Fruit fly (Drosophila melanogaster) whole organism, embryonic: ENCODE results near the gene CG4293.
A peak's percentile ranks its signal among the peaks of the same experiment; 100 is the strongest.

Experiments
- Antp ChIP-seq: fragments of 200-800 bp; sonication (Bioruptor generic); optimal IDR thresholded peaks from 3 replicates; lab custom pipeline; 2016; ENCODE audit warnings: missing biosample characterization, missing genetic modification characterization
- CG11247 ChIP-seq: fragments of 200-800 bp; sonication (Bioruptor generic); IDR thresholded peaks from 2 replicates; pipeline ENCODE4 v1.3.6; 2022; ENCODE audit warnings: missing biosample characterization, missing genetic modification characterization
- CG11560 ChIP-seq: fragments of 200-800 bp; sonication (Bioruptor generic); IDR thresholded peaks from 3 replicates; pipeline ENCODE4 v1.3.6; 2022; ENCODE audit warnings: missing biosample characterization, missing genetic modification characterization
- CG12071 ChIP-seq: fragments of 200-800 bp; sonication (Bioruptor generic); optimal IDR thresholded peaks from 3 replicates; lab custom pipeline; 2018; ENCODE audit warnings: missing biosample characterization, mild to moderate bottlenecking, missing genetic modification characterization
- CG12219 ChIP-seq: fragments of 200-800 bp; sonication (Bioruptor generic); optimal IDR thresholded peaks from 3 replicates; lab custom pipeline; 2018; ENCODE audit warnings: missing biosample characterization, mild to moderate bottlenecking, missing genetic modification characterization
- CG15011 ChIP-seq: fragments of 200-800 bp; sonication (Bioruptor generic); optimal IDR thresholded peaks from 3 replicates; lab custom pipeline; 2018; ENCODE audit warnings: missing biosample characterization, mild to moderate bottlenecking, missing genetic modification characterization
- CG17359 ChIP-seq: fragments of 200-800 bp; sonication (Bioruptor generic); optimal IDR thresholded peaks from 3 replicates; lab custom pipeline; 2018; ENCODE audit warnings: missing biosample characterization, mild to moderate bottlenecking, missing genetic modification characterization, moderate library complexity
- CG2120 ChIP-seq: fragments of 200-800 bp; sonication (Bioruptor generic); optimal IDR thresholded peaks from 3 replicates; lab custom pipeline; 2016; ENCODE audit warnings: missing biosample characterization, missing genetic modification characterization
- CG6683 ChIP-seq: fragments of 200-800 bp; sonication (Bioruptor generic); optimal IDR thresholded peaks from 2 replicates; lab custom pipeline; 2017; ENCODE audit warnings: missing biosample characterization, mild to moderate bottlenecking, missing genetic modification characterization, missing genetic modification reagents
- CG6813 ChIP-seq: fragments of 200-800 bp; sonication (Bioruptor generic); optimal IDR thresholded peaks from 2 replicates; lab custom pipeline; 2017; ENCODE audit warnings: missing biosample characterization, missing genetic modification characterization, mild to moderate bottlenecking, moderate library complexity, missing genetic modification reagents
- CG6854 ChIP-seq: fragments of 200-800 bp; sonication (Bioruptor generic); optimal IDR thresholded peaks from 3 replicates; lab custom pipeline; 2017; ENCODE audit warnings: missing biosample characterization, mild to moderate bottlenecking, missing genetic modification characterization
- CG7556 ChIP-seq: fragments of 200-800 bp; sonication (Bioruptor generic); optimal IDR thresholded peaks from 2 replicates; lab custom pipeline; 2017; ENCODE audit warnings: missing biosample characterization, mild to moderate bottlenecking, missing genetic modification characterization
- CG7928 ChIP-seq: fragments of 200-800 bp; sonication (Bioruptor generic); optimal IDR thresholded peaks from 2 replicates; lab custom pipeline; 2017; ENCODE audit warnings: missing biosample characterization, mild to moderate bottlenecking, missing genetic modification characterization
- CG8944 ChIP-seq: fragments of 200-800 bp; sonication (Bioruptor generic); optimal IDR thresholded peaks from 3 replicates; lab custom pipeline; 2016; ENCODE audit warnings: missing biosample characterization, missing genetic modification characterization
- CHES-1-like ChIP-seq: fragments of 200-800 bp; sonication (Bioruptor generic); optimal IDR thresholded peaks from 2 replicates; lab custom pipeline; 2016; ENCODE audit warnings: missing biosample characterization, missing genetic modification characterization
- Dbx ChIP-seq: fragments of 200-800 bp; sonication (Bioruptor generic); IDR thresholded peaks from 3 replicates; pipeline ENCODE4 v1.3.6; 2022; ENCODE audit warnings: missing biosample characterization, missing genetic modification characterization
- Drgx ChIP-seq: fragments of 200-800 bp; sonication (Bioruptor generic); IDR thresholded peaks from 2 replicates; pipeline ENCODE4 v1.3.6; 2022; ENCODE audit warnings: missing biosample characterization, missing genetic modification characterization
- Hr39 ChIP-seq: fragments of >200 bp; optimal IDR thresholded peaks from 2 replicates; lab custom pipeline; 2017
- Hsf ChIP-seq: fragments of 200-800 bp; sonication (Bioruptor generic); optimal IDR thresholded peaks from 3 replicates; lab custom pipeline; 2016; ENCODE audit warnings: missing biosample characterization, missing genetic modification characterization
- Meics ChIP-seq: fragments of 200-800 bp; sonication (Bioruptor generic); optimal IDR thresholded peaks from 2 replicates; lab custom pipeline; 2017; ENCODE audit warnings: missing biosample characterization, mild to moderate bottlenecking, missing genetic modification characterization
- Ravus ChIP-seq: fragments of 200-800 bp; sonication (Bioruptor generic); IDR thresholded peaks from 2 replicates; pipeline ENCODE4 v1.3.6; 2022; ENCODE audit warnings: missing biosample characterization, missing genetic modification characterization
- Spps ChIP-seq: fragments of 200-800 bp; sonication (Bioruptor generic); optimal IDR thresholded peaks from 2 replicates; lab custom pipeline; 2018; ENCODE audit warnings: missing biosample characterization, mild to moderate bottlenecking, missing genetic modification characterization
- Sry-β ChIP-seq: fragments of 200-800 bp; sonication (Bioruptor generic); optimal IDR thresholded peaks from 2 replicates; lab custom pipeline; 2018; ENCODE audit warnings: missing biosample characterization, mild to moderate bottlenecking, missing genetic modification characterization, moderate library complexity
- aop ChIP-seq: fragments of 200-800 bp; sonication (Bioruptor generic); IDR thresholded peaks from 2 replicates; pipeline ENCODE4 v1.3.6; 2022; ENCODE audit warnings: missing biosample characterization, missing genetic modification characterization
- ash1 ChIP-seq: fragments of 200-800 bp; sonication (Bioruptor generic); optimal IDR thresholded peaks from 2 replicates; lab custom pipeline; 2018; ENCODE audit warnings: missing biosample characterization, mild to moderate bottlenecking, missing genetic modification characterization
- bowl ChIP-seq: fragments of 200-800 bp; sonication (Bioruptor generic); IDR thresholded peaks from 2 replicates; pipeline ENCODE4 v1.3.6; 2022; ENCODE audit warnings: missing biosample characterization, missing genetic modification characterization
- br ChIP-seq: fragments of >200 bp; optimal IDR thresholded peaks from 2 replicates; lab custom pipeline; 2017
- btn ChIP-seq: fragments of 200-800 bp; sonication (Bioruptor generic); optimal IDR thresholded peaks from 2 replicates; lab custom pipeline; 2016; ENCODE audit warnings: missing biosample characterization, missing genetic modification characterization
- cg ChIP-seq: fragments of 200-800 bp; sonication (Bioruptor generic); optimal IDR thresholded peaks from 3 replicates; lab custom pipeline; 2019; ENCODE audit warnings: missing biosample characterization, mild to moderate bottlenecking, missing genetic modification characterization, moderate library complexity
- chinmo ChIP-seq: fragments of 200-800 bp; sonication (Bioruptor generic); IDR thresholded peaks from 4 replicates; pipeline ENCODE4 v1.3.6; 2022; ENCODE audit warnings: missing biosample characterization, missing genetic modification characterization; ENCODE audit not compliant: partially characterized antibody
- chm ChIP-seq: fragments of 200-800 bp; sonication (Bioruptor generic); IDR thresholded peaks from 2 replicates; pipeline ENCODE4 v1.3.6; 2022; ENCODE audit warnings: missing biosample characterization, missing genetic modification characterization
- croc ChIP-seq: fragments of 200-800 bp; sonication (Bioruptor generic); conservative IDR thresholded peaks from 3 replicates; pipeline ENCODE4 v1.3.6; 2022; ENCODE audit warnings: missing biosample characterization, missing genetic modification characterization
- dati ChIP-seq: fragments of 200-800 bp; sonication (Bioruptor generic); IDR thresholded peaks from 2 replicates; pipeline ENCODE4 v1.3.6; 2022; ENCODE audit warnings: missing biosample characterization, missing genetic modification characterization
- emc ChIP-seq: fragments of 200-800 bp; sonication (Bioruptor generic); optimal IDR thresholded peaks from 2 replicates; lab custom pipeline; 2016; ENCODE audit warnings: missing biosample characterization, missing genetic modification characterization
- ems ChIP-seq: fragments of 200-800 bp; sonication (Bioruptor generic); optimal IDR thresholded peaks from 3 replicates; lab custom pipeline; 2016; ENCODE audit warnings: missing biosample characterization, missing genetic modification characterization
- exex ChIP-seq: fragments of 200-800 bp; sonication (Bioruptor generic); optimal IDR thresholded peaks from 4 replicates; lab custom pipeline; 2018; ENCODE audit warnings: missing biosample characterization, mild to moderate bottlenecking, missing genetic modification characterization, moderate library complexity
- fru ChIP-seq: fragments of >200 bp; optimal IDR thresholded peaks from 2 replicates; lab custom pipeline; 2017
- gro ChIP-seq: fragments of 200-800 bp; sonication (Bioruptor generic); optimal IDR thresholded peaks from 2 replicates; lab custom pipeline; 2016; ENCODE audit warnings: missing biosample characterization, missing genetic modification characterization
- gsb-n ChIP-seq: fragments of 200-800 bp; sonication (Bioruptor generic); optimal IDR thresholded peaks from 3 replicates; lab custom pipeline; 2018; ENCODE audit warnings: missing biosample characterization, mild to moderate bottlenecking, missing genetic modification characterization
- lov ChIP-seq, 2 experiments: fragments of 200-800 bp in 1 of 2; fragments of >200 bp in 1 of 2; sonication (Bioruptor generic) in 1 of 2; IDR thresholded peaks in 1 of 2; optimal IDR thresholded peaks in 1 of 2; 2 replicates in 1 of 2; 3 replicates in 1 of 2; pipeline versions ENCODE4 v1.3.6 to Lab custom; 2017 to 2022; ENCODE audit warnings: missing biosample characterization in 1 of 2, missing genetic modification characterization in 1 of 2
- otp ChIP-seq: fragments of 200-800 bp; sonication (Bioruptor generic); IDR thresholded peaks from 3 replicates; pipeline ENCODE4, ENCODE4 v1.3.6; 2022; ENCODE audit warnings: missing biosample characterization, missing genetic modification characterization
- pb ChIP-seq: fragments of 200-800 bp; sonication (Bioruptor generic); optimal IDR thresholded peaks from 3 replicates; lab custom pipeline; 2016; ENCODE audit warnings: missing biosample characterization, missing genetic modification characterization
- scrt ChIP-seq: fragments of 200-800 bp; sonication (Bioruptor generic); optimal IDR thresholded peaks from 2 replicates; lab custom pipeline; 2018; ENCODE audit warnings: missing biosample characterization, mild to moderate bottlenecking, missing genetic modification characterization, moderate library complexity
- sd ChIP-seq: fragments of 200-800 bp; sonication (Bioruptor generic); optimal IDR thresholded peaks from 3 replicates; lab custom pipeline; 2018; ENCODE audit warnings: missing biosample characterization, mild to moderate bottlenecking, missing genetic modification characterization, moderate library complexity
- sima ChIP-seq: fragments of 200-800 bp; sonication (Bioruptor generic); optimal IDR thresholded peaks from 2 replicates; lab custom pipeline; 2016; ENCODE audit warnings: missing biosample characterization, missing genetic modification characterization
- sob ChIP-seq: fragments of 200-800 bp; sonication (Bioruptor generic); IDR thresholded peaks from 2 replicates; pipeline ENCODE4 v1.3.6; 2022; ENCODE audit warnings: missing biosample characterization, missing genetic modification characterization
- ssp ChIP-seq: fragments of 200-800 bp; sonication (Bioruptor generic); IDR thresholded peaks from 2 replicates; pipeline ENCODE4 v1.3.6; 2022; ENCODE audit warnings: missing biosample characterization, missing genetic modification characterization
- tna ChIP-seq: fragments of 200-800 bp; sonication (Bioruptor generic); IDR thresholded peaks from 2 replicates; pipeline ENCODE4 v1.3.6; 2022; ENCODE audit warnings: missing biosample characterization, missing genetic modification characterization; ENCODE audit not compliant: partially characterized antibody
- tx ChIP-seq: fragments of 200-800 bp; sonication (Bioruptor generic); optimal IDR thresholded peaks from 2 replicates; lab custom pipeline; 2016; ENCODE audit warnings: missing biosample characterization, missing genetic modification characterization
- vvl ChIP-seq: fragments of 200-800 bp; sonication (Bioruptor generic); IDR thresholded peaks from 2 replicates; pipeline ENCODE4 v1.3.6; 2022; ENCODE audit warnings: missing biosample characterization, missing genetic modification characterization
- zf30C ChIP-seq: fragments of 200-800 bp; sonication (Bioruptor generic); optimal IDR thresholded peaks from 3 replicates; lab custom pipeline; 2018; ENCODE audit warnings: missing biosample characterization, mild to moderate bottlenecking, missing genetic modification characterization

CG4293 gene

DNA sequence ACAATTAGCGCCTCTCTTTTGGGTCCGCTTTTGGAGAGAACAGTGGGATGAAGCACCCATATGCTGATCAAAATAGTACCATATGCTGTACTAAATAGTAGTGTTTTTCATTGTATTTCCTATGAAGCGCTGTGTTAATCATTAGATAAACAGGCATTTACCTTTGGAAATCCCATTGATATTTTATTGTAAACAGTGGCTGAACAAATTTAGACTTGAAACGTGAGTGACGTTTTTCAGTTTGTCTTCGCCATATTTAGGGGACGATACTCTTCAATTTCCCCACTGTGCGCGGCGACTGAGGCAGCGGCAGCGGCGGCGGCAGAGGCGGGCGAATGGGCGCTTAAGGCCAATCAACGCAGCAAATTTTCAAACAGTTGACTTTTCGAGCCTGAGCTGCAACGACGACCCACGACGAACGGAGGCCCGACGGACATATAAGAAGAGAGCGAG, 30.5 kb downstream of the CG4293 start (continued):
- TF ChIP-seq ash1 (GFP tag; lab: Kevin White, UChicago), result peak; percentile 10
- peak; percentile 80 for TF ChIP-seq CG17359 (tag; lab: Kevin White, UChicago)
- TF ChIP-seq vvl (GFP tag; lab: Robert Waterston, UW), result peak; percentile 74
- no peak; the same call in 1 of the 2 replicates for TF ChIP-seq ssp (GFP tag; lab: Robert Waterston, UW)
- TF ChIP-seq bowl, result peak; percentile 35; the same call in 1 of the 2 replicates
- TF ChIP-seq CG7928 (GFP tag; lab: Kevin White, UChicago), result peak; percentile 47
- TF ChIP-seq cg (GFP tag; lab: Kevin White, UChicago), result peak; percentile 25
- peak; percentile 87 for TF ChIP-seq CG6854 (GFP tag; lab: Kevin White, UChicago)
- peak; percentile 92 for TF ChIP-seq CG2120
- peak; percentile 18 for TF ChIP-seq emc (GFP tag; lab: Kevin White, UChicago)
- TF ChIP-seq tna (GFP tag; lab: Robert Waterston, UW), result no peak
- TF ChIP-seq CG6813 (GFP tag; lab: Kevin White, UChicago), result peak; percentile 84
- no peak for TF ChIP-seq fru
- TF ChIP-seq Ravus (GFP tag; lab: Robert Waterston, UW), result peak; percentile 33; the same call in 1 of the 2 replicates
- peak; percentile 84 for TF ChIP-seq sob
- peak; percentile 69 for TF ChIP-seq exex (tag; lab: Kevin White, UChicago)
- peak; percentile 77; the same call in 3 of the 4 replicates for TF ChIP-seq chinmo (GFP tag; lab: Robert Waterston, UW)
- peak; percentile 72 for TF ChIP-seq ems
- peak; percentile 82 for TF ChIP-seq tx (GFP tag; lab: Kevin White, UChicago)
- TF ChIP-seq otp (GFP tag; lab: Robert Waterston, UW), result peak; percentile 78
- peak; percentile 92 for TF ChIP-seq Meics
- no peak for TF ChIP-seq br
- peak; percentile 78 for TF ChIP-seq pb (GFP tag; lab: Kevin White, UChicago)
- peak; percentile 50; the same call in 1 of the 3 replicates for TF ChIP-seq CG11560
- peak; percentile 80 for TF ChIP-seq Dbx (GFP tag; lab: Robert Waterston, UW)
- TF ChIP-seq dati (GFP tag; lab: Robert Waterston, UW), result no peak
- peak; percentile 80 for TF ChIP-seq CG6683 (GFP tag; lab: Kevin White, UChicago)
- TF ChIP-seq Hsf (GFP tag; lab: Kevin White, UChicago), result peak; percentile 68
- TF ChIP-seq gro (GFP tag; lab: Kevin White, UChicago), result peak; percentile 92
- TF ChIP-seq zf30C (GFP tag; lab: Kevin White, UChicago), result no peak
- peak; percentile 63 for TF ChIP-seq CG11247
- TF ChIP-seq aop (GFP tag; lab: Robert Waterston, UW), result no peak
- peak; percentile 20 for TF ChIP-seq Spps (tag; lab: Kevin White, UChicago)
- TF ChIP-seq CG12219 (GFP tag; lab: Kevin White, UChicago), result peak; percentile 85
- TF ChIP-seq gsb-n, result peak; percentile 61
- peak; percentile 86 for TF ChIP-seq CG12071 (GFP tag; lab: Kevin White, UChicago)
- TF ChIP-seq sd (tag; lab: Kevin White, UChicago), result no peak
- peak; percentile 57 for TF ChIP-seq CG8944 (GFP tag; lab: Kevin White, UChicago)
- peak; percentile 67 for TF ChIP-seq Antp
- no peak for TF ChIP-seq lov (optimal IDR thresholded peaks at IDR 0.05; lab: Kevin White, UChicago)
- TF ChIP-seq lov (GFP tag; IDR thresholded peaks at IDR 0.05; lab: Robert Waterston, UW), result no peak
- peak; percentile 74; the same call in 1 of the 2 replicates for TF ChIP-seq Drgx
- peak; percentile 49; the same call in 2 of the 3 replicates for TF ChIP-seq croc (GFP tag; lab: Robert Waterston, UW)
- TF ChIP-seq btn (GFP tag; lab: Kevin White, UChicago), result peak; percentile 54
- TF ChIP-seq CG15011 (GFP tag; lab: Kevin White, UChicago), result peak; percentile 82
- TF ChIP-seq CHES-1-like (GFP tag; lab: Kevin White, UChicago), result peak; percentile 81
- TF ChIP-seq chm (GFP tag; lab: Robert Waterston, UW), result no peak; the same call in 1 of the 2 replicates
- no peak for TF ChIP-seq Hr39 (lab: Kevin White, UChicago)
- TF ChIP-seq scrt (GFP tag; lab: Kevin White, UChicago), result peak; percentile 79
- peak; percentile 20 for TF ChIP-seq sima (GFP tag; lab: Kevin White, UChicago)
- TF ChIP-seq CG7556 (GFP tag; lab: Kevin White, UChicago), result peak; percentile 90
- no peak for TF ChIP-seq Sry-β
